Fruit fly (Drosophila melanogaster) whole organism, wandering third instar larva: ENCODE measurements around the gene CG43814.

Source experiments
- Abd-B ChIP-seq: fragments of >200 bp; optimal IDR thresholded peaks from 2 replicates; lab custom pipeline; 2017; ENCODE audit warnings: missing biosample characterization, missing genetic modification characterization
- CG32264 ChIP-seq: fragments of 200-800 bp; sonication (Bioruptor generic); optimal IDR thresholded peaks from 2 replicates; lab custom pipeline; 2016; ENCODE audit warnings: missing biosample characterization, missing genetic modification characterization
- CG9705 ChIP-seq: fragments of 200-800 bp; sonication (Bioruptor generic); optimal IDR thresholded peaks from 2 replicates; lab custom pipeline; 2018; ENCODE audit warnings: missing biosample characterization, mild to moderate bottlenecking, missing genetic modification characterization
- CrebA ChIP-seq: fragments of 200-800 bp; sonication (Bioruptor generic); optimal IDR thresholded peaks from 2 replicates; lab custom pipeline; 2016; ENCODE audit warnings: missing biosample characterization, mild to moderate bottlenecking, missing genetic modification characterization, borderline replicate concordance
- Dfd ChIP-seq: fragments of >200 bp; optimal IDR thresholded peaks from 2 replicates; lab custom pipeline; 2017; ENCODE audit warnings: missing biosample characterization, missing genetic modification characterization
- Dif ChIP-seq: fragments of 200-275, 200-300 bp; sonication (Bioruptor generic); optimal IDR thresholded peaks from 2 replicates; lab custom pipeline; 2018; ENCODE audit warnings: missing biosample characterization, missing genetic modification characterization; ENCODE audit not compliant: partially characterized antibody
- GATAd ChIP-seq: sonication (Bioruptor generic); optimal IDR thresholded peaks from 2 replicates; lab custom pipeline; 2016; ENCODE audit warnings: missing biosample characterization, missing genetic modification characterization
- HLH106 ChIP-seq: fragments of 200-800 bp; optimal IDR thresholded peaks from 3 replicates; lab custom pipeline; 2019; ENCODE audit warnings: missing biosample characterization, mild to moderate bottlenecking, missing genetic modification characterization, moderate library complexity
- Hnf4 ChIP-seq: fragments of 200-800 bp; sonication (Bioruptor generic); optimal IDR thresholded peaks from 2 replicates; lab custom pipeline; 2016; ENCODE audit warnings: missing biosample characterization, mild to moderate bottlenecking, missing genetic modification characterization
- Hr78 ChIP-seq: fragments of >200 bp; optimal IDR thresholded peaks from 2 replicates; lab custom pipeline; 2017; ENCODE audit warnings: missing biosample characterization, missing genetic modification characterization
- Hr83 ChIP-seq: fragments of 200-300 bp; sonication (Bioruptor generic); optimal IDR thresholded peaks from 2 replicates; lab custom pipeline; 2016; ENCODE audit warnings: missing biosample characterization, mild to moderate bottlenecking, missing genetic modification characterization, moderate library complexity; ENCODE audit not compliant: poor library complexity, severe bottlenecking
- Jra ChIP-seq: sonication (Bioruptor generic); optimal IDR thresholded peaks from 2 replicates; lab custom pipeline; 2016; ENCODE audit warnings: missing biosample characterization, missing genetic modification characterization
- Mio ChIP-seq: sonication (Bioruptor generic); optimal IDR thresholded peaks from 2 replicates; lab custom pipeline; 2016; ENCODE audit warnings: missing biosample characterization, missing genetic modification characterization
- Myc ChIP-seq: fragments of >200 bp; optimal IDR thresholded peaks from 2 replicates; lab custom pipeline; 2017
- N ChIP-seq: fragments of >200 bp; optimal IDR thresholded peaks from 2 replicates; lab custom pipeline; 2018; ENCODE audit warnings: missing biosample characterization, missing external identifiers, missing genetic modification characterization
- OdsH ChIP-seq: fragments of 200-800 bp; sonication (Bioruptor generic); optimal IDR thresholded peaks from 2 replicates; lab custom pipeline; 2016; ENCODE audit warnings: missing biosample characterization, mild to moderate bottlenecking, missing genetic modification characterization
- Rel ChIP-seq, 2 experiments: fragments of 200-800 bp; sonication (Bioruptor generic) in 1 of 2; optimal IDR thresholded peaks; 2 replicates in 1 of 2; 3 replicates in 1 of 2; lab custom pipeline; 2016 to 2019; ENCODE audit warnings: mild to moderate bottlenecking in 2 of 2, missing biosample characterization in 2 of 2, missing genetic modification characterization in 2 of 2, moderate library complexity in 1 of 2
- Sp1 ChIP-seq: fragments of 200-800 bp; sonication (Bioruptor generic); optimal IDR thresholded peaks from 3 replicates; lab custom pipeline; 2019; ENCODE audit warnings: missing biosample characterization, mild to moderate bottlenecking, missing genetic modification characterization, moderate library complexity
- Vsx2 ChIP-seq: fragments of 200-300, 225-300 bp; sonication (Bioruptor generic); optimal IDR thresholded peaks from 2 replicates; lab custom pipeline; 2018; ENCODE audit warnings: missing biosample characterization, missing genetic modification characterization; ENCODE audit not compliant: partially characterized antibody
- br ChIP-seq: fragments of 200-800 bp; sonication (Bioruptor generic); optimal IDR thresholded peaks from 2 replicates; lab custom pipeline; 2016; ENCODE audit warnings: missing biosample characterization, missing genetic modification characterization
- brk ChIP-seq: fragments of 200-800 bp; sonication (Bioruptor generic); optimal IDR thresholded peaks from 2 replicates; lab custom pipeline; 2016; ENCODE audit warnings: missing biosample characterization, mild to moderate bottlenecking, missing genetic modification characterization
- dl ChIP-seq, 2 experiments: fragments of 175-275, 200-275 bp in 1 of 2; fragments of 200-275 bp in 1 of 2; sonication (Bioruptor generic); optimal IDR thresholded peaks; lab custom pipeline; 2018; ENCODE audit warnings: mild to moderate bottlenecking in 2 of 2, missing biosample characterization in 2 of 2, missing genetic modification characterization in 2 of 2, moderate library complexity in 2 of 2; ENCODE audit not compliant: partially characterized antibody in 2 of 2, insufficient read depth in 1 of 2
- dmrt93B ChIP-seq: fragments of 200-800 bp; sonication (Bioruptor generic); optimal IDR thresholded peaks from 2 replicates; lab custom pipeline; 2018; ENCODE audit warnings: missing biosample characterization, mild to moderate bottlenecking, missing genetic modification characterization
- dsf ChIP-seq: sonication (Bioruptor generic); optimal IDR thresholded peaks from 2 replicates; lab custom pipeline; 2016; ENCODE audit warnings: missing biosample characterization, missing genetic modification characterization, borderline replicate concordance
- ey ChIP-seq: fragments of 200-800 bp; sonication (Bioruptor generic); optimal IDR thresholded peaks from 2 replicates; lab custom pipeline; 2016; ENCODE audit warnings: missing biosample characterization, missing genetic modification characterization
- foxo ChIP-seq, 2 experiments: fragments of 200-800 bp; sonication (Bioruptor generic); optimal IDR thresholded peaks; 2 replicates in 1 of 2; 3 replicates in 1 of 2; lab custom pipeline; 2016 to 2017; ENCODE audit warnings: missing biosample characterization in 2 of 2, missing genetic modification characterization in 2 of 2
- fru ChIP-seq: fragments of 200-800 bp; sonication (Bioruptor generic); optimal IDR thresholded peaks from 3 replicates; lab custom pipeline; 2016; ENCODE audit warnings: missing biosample characterization, mild to moderate bottlenecking, missing genetic modification characterization
- h ChIP-seq: fragments of 200-800 bp; sonication (Bioruptor generic); optimal IDR thresholded peaks from 3 replicates; lab custom pipeline; 2016; ENCODE audit warnings: missing biosample characterization, mild to moderate bottlenecking, missing genetic modification characterization
- jim ChIP-seq: fragments of 175-275, 200-325 bp; sonication (Bioruptor generic); optimal IDR thresholded peaks from 2 replicates; lab custom pipeline; 2016; ENCODE audit warnings: missing biosample characterization, mild to moderate bottlenecking, missing genetic modification characterization
- lola ChIP-seq: fragments of >200 bp; optimal IDR thresholded peaks from 2 replicates; lab custom pipeline; 2017; ENCODE audit warnings: missing biosample characterization, missing genetic modification characterization
- pan ChIP-seq: fragments of >200 bp; optimal IDR thresholded peaks from 2 replicates; lab custom pipeline; 2017
- psq ChIP-seq: fragments of 200-800 bp; sonication (Bioruptor generic); optimal IDR thresholded peaks from 3 replicates; lab custom pipeline; 2017; ENCODE audit warnings: missing biosample characterization, mild to moderate bottlenecking, missing genetic modification characterization, moderate library complexity
- rgr ChIP-seq: fragments of 200-800 bp; sonication (Bioruptor generic); optimal IDR thresholded peaks from 3 replicates; lab custom pipeline; 2016; ENCODE audit warnings: missing biosample characterization, mild to moderate bottlenecking, missing genetic modification characterization
- sage ChIP-seq: fragments of 200-800 bp; sonication (Bioruptor generic); optimal IDR thresholded peaks from 2 replicates; lab custom pipeline; 2016; ENCODE audit warnings: missing biosample characterization, mild to moderate bottlenecking, missing genetic modification characterization
- sv ChIP-seq: fragments of 200-800 bp; sonication (Bioruptor generic); optimal IDR thresholded peaks from 3 replicates; lab custom pipeline; 2016; ENCODE audit warnings: missing biosample characterization, missing genetic modification characterization
- tai ChIP-seq: sonication (Bioruptor generic); optimal IDR thresholded peaks from 2 replicates; lab custom pipeline; 2016; ENCODE audit warnings: missing biosample characterization, missing genetic modification characterization
- usp ChIP-seq: fragments of >200 bp; optimal IDR thresholded peaks from 2 replicates; lab custom pipeline; 2017; ENCODE audit warnings: missing biosample characterization, missing genetic modification characterization
- woc ChIP-seq: sonication (Bioruptor generic); optimal IDR thresholded peaks from 2 replicates; lab custom pipeline; 2016; ENCODE audit warnings: missing biosample characterization, mild to moderate bottlenecking, missing genetic modification characterization

Gene CG43814

DNA sequence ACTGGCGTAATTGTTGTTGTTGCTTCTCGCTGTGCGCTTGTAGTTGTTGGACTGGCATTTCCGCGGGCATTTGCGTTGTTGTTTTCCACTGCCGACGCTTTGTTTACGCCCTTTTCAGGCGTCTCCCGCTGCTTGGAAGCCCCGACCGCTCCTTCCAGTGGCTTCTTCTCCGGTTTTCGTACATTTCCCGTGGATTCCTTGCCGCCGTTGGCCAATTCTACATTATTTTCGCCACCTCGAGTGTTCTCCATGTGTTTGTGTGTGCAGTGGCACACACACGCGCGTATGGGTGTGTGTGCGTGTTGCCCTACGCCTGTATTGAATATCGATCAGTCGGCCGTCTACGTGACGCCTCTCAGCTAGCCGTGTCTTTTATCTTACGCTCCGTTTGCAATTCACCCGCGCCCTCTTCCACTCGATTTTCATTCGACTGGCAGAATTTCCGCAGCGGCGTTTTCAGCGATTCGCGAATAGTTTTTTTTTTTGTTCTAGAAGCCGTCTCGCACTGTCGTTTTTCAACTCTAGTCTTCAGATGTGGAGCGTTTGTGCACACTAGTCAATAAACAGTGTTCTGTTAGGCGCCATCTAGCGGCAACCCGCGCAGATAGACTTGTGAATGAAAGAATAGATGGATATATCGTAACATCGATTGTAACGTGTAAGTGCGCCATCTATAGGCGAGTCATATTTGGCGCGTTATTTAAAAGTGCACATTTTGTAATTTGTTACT is 34.2 kb upstream of the CG43814 start, which contains the start of gene CG10600:
Gene CG10600 (minus strand): TSS at position 537 of the 730 bp plus-strand sequence.
- TF ChIP-seq pan (lab: Kevin White, UChicago) (no peak), tai (GFP tag; lab: Kevin White, UChicago) (no peak), Hr83 (GFP tag; lab: Kevin White, UChicago) (peak; percentile 97), Hnf4 (peak; percentile 95), fru (GFP tag; lab: Kevin White, UChicago) (peak; percentile 89), brk (GFP tag; lab: Kevin White, UChicago) (no peak), Jra (GFP tag; lab: Kevin White, UChicago) (peak; percentile 92), woc (GFP tag; lab: Kevin White, UChicago) (no peak), Mio (peak; percentile 52), br (GFP tag; lab: Kevin White, UChicago) (peak; percentile 91), sv (GFP tag; lab: Kevin White, UChicago) (peak; percentile 74), HLH106 (tag; lab: Kevin White, UChicago) (peak; percentile 71), CG32264 (GFP tag; lab: Kevin White, UChicago) (peak; percentile 60), OdsH (GFP tag; lab: Kevin White, UChicago) (peak; percentile 86), dsf (GFP tag; lab: Kevin White, UChicago) (peak; percentile 84), Hr78 (GFP tag; lab: Kevin White, UChicago) (no peak), N (GFP tag; lab: Kevin White, UChicago) (peak; percentile 74), GATAd (GFP tag; lab: Kevin White, UChicago) (peak; percentile 61), Rel (GFP tag; optimal IDR thresholded peaks at IDR 0.05; lab: Kevin White, UChicago) (no peak), Rel (tag; optimal IDR thresholded peaks at IDR 0.05; lab: Kevin White, UChicago) (peak; percentile 50), lola (no peak), CrebA (GFP tag; lab: Kevin White, UChicago) (no peak), usp (no peak), Dif (GFP tag; lab: Kevin White, UChicago) (no peak), h (peak; percentile 91), psq (peak; percentile 78), Vsx2 (GFP tag; lab: Kevin White, UChicago) (no peak), foxo (GFP tag; optimal IDR thresholded peaks at IDR 0.05; lab: Kevin White, UChicago) (peak in 1 of 2 experiments; percentile 91), sage (GFP tag; lab: Kevin White, UChicago) (peak; percentile 72), CG9705 (GFP tag; lab: Kevin White, UChicago) (peak; percentile 69), Sp1 (GFP tag; lab: Kevin White, UChicago) (peak; percentile 71), ey (GFP tag; lab: Kevin White, UChicago) (peak; percentile 83), Abd-B (GFP tag; lab: Kevin White, UChicago) (peak; percentile 51), dmrt93B (GFP tag; lab: Kevin White, UChicago) (peak; percentile 56), Dfd (GFP tag; lab: Kevin White, UChicago) (no peak), dl (GFP tag; optimal IDR thresholded peaks at IDR 0.05; lab: Kevin White, UChicago; ENCODE audit: insufficient read depth in 1 of 2, partially characterized antibody in 2 of 2) (no peak), Myc (peak; percentile 88), jim (GFP tag; lab: Kevin White, UChicago) (peak; percentile 85), rgr (GFP tag; lab: Kevin White, UChicago) (peak; percentile 92)

- TF ChIP-seq Hnf4 = no peak
- TF ChIP-seq Dfd (GFP tag; lab: Kevin White, UChicago) = no peak
- TF ChIP-seq psq = no peak
- no peak for TF ChIP-seq jim (GFP tag; lab: Kevin White, UChicago)
- no peak for TF ChIP-seq N (GFP tag; lab: Kevin White, UChicago)
- no peak for TF ChIP-seq GATAd (GFP tag; lab: Kevin White, UChicago)
- TF ChIP-seq lola = no peak
Observed at dm6 chr2L:18834525-18834924, 29.4 kb upstream of the CG43814 start.
